Worm (Caenorhabditis elegans) whole organism, young adult: Measurements from ENCODE around the gene srw-43.

Experiments
- B0019.2 ChIP-seq: fragments of 200-800 bp; sonication (Bioruptor generic); conservative IDR thresholded peaks from 2 replicates; pipeline ENCODE4 v1.3.6; 2022; ENCODE audit warnings: missing genetic modification reagents, missing genetic modification characterization, missing compliant biosample characterization
- F23B12.7 ChIP-seq: sonication (generic microtip); optimal IDR thresholded peaks from 2 replicates; lab custom pipeline; 2017; ENCODE audit warnings: missing genetic modification characterization, mild to moderate bottlenecking, missing compliant biosample characterization, antibody characterized with exemption, moderate library complexity; ENCODE audit not compliant: insufficient read depth
- K11D2.4 ChIP-seq: fragments of 200-800 bp; sonication (Bioruptor generic); IDR thresholded peaks from 2 replicates; pipeline ENCODE4 v1.3.6; 2022; ENCODE audit warnings: missing genetic modification reagents, missing genetic modification characterization, missing compliant biosample characterization
- ama-1 ChIP-seq, 3 experiments: fragments of 150-350 bp in 1 of 3; sonication (generic microtip) in 2 of 3; optimal IDR thresholded peaks; 2 replicates each; lab custom pipeline; 2014 to 2018; ENCODE audit warnings: missing biosample characterization in 2 of 3, missing genetic modification characterization in 2 of 3, missing genetic modification reagents in 2 of 3
- ceh-27 ChIP-seq: fragments of 200-800 bp; sonication (Bioruptor generic); optimal IDR thresholded peaks from 2 replicates; lab custom pipeline; 2018; ENCODE audit warnings: mild to moderate bottlenecking, missing genetic modification characterization, moderate library complexity, missing compliant biosample characterization
- egl-18 ChIP-seq: fragments of 200-800 bp; sonication (Bioruptor generic); IDR thresholded peaks from 2 replicates; pipeline ENCODE4 v1.3.6; 2022; ENCODE audit warnings: missing genetic modification reagents, missing genetic modification characterization, missing compliant biosample characterization
- egl-44 ChIP-seq: fragments of 200-800 bp; sonication (Bioruptor generic); IDR thresholded peaks from 2 replicates; pipeline ENCODE4 v1.3.6; 2022; ENCODE audit warnings: missing genetic modification reagents, missing genetic modification characterization, missing compliant biosample characterization
- lsl-1 ChIP-seq: fragments of 200-800 bp; sonication (Bioruptor generic); optimal IDR thresholded peaks from 2 replicates; lab custom pipeline; 2018; ENCODE audit warnings: mild to moderate bottlenecking, missing genetic modification characterization, moderate library complexity, missing compliant biosample characterization
- nfya-1 ChIP-seq: sonication (generic microtip); optimal IDR thresholded peaks from 2 replicates; lab custom pipeline; 2017; ENCODE audit warnings: antibody characterized with exemption, missing compliant biosample characterization, missing genetic modification characterization, borderline replicate concordance; ENCODE audit not compliant: insufficient read depth

DNA sequence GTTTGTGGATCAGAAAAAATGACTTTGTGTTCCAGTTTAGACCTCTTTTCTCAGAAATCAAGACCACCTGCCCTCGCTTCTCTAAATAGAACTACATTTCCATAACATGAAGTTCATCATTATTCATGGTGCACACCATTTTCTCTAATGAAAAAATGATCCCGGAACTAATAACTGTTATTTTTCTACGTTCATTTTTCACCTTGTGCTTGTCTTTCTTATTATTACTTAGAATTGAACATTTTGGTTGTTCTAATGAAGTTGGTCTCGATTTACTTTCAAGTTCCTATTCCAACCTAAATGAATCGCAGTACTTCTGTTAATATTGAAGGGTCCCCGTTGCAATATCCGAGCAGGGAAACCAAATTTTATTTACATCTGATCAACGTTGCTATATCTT lies 2.9 kb upstream of the srw-43 start, which contains the start of gene srw-36:
- no peak for TF ChIP-seq egl-18 (GFP tag; lab: Robert Waterston, UW)
- no peak for TF ChIP-seq nfya-1 (tag; lab: Kevin White, UChicago)
- TF ChIP-seq ama-1 (optimal IDR thresholded peaks at IDR 0.05; lab: Kevin White, UChicago), result no peak
- no peak for TF ChIP-seq ama-1 (GFP tag; optimal IDR thresholded peaks at IDR 0.05; lab: Kevin White, UChicago)
- TF ChIP-seq lsl-1 (GFP tag; lab: Kevin White, UChicago), result no peak
- TF ChIP-seq ceh-27 (GFP tag; lab: Kevin White, UChicago), result no peak
- no peak for TF ChIP-seq B0019.2 (GFP tag; lab: Robert Waterston, UW)
- TF ChIP-seq egl-44, result no peak
- TF ChIP-seq F23B12.7 (tag; lab: Kevin White, UChicago), result no peak
- no peak for TF ChIP-seq K11D2.4
